Worm (Caenorhabditis elegans): ENCODE results near the gene oat-1.

DNA sequence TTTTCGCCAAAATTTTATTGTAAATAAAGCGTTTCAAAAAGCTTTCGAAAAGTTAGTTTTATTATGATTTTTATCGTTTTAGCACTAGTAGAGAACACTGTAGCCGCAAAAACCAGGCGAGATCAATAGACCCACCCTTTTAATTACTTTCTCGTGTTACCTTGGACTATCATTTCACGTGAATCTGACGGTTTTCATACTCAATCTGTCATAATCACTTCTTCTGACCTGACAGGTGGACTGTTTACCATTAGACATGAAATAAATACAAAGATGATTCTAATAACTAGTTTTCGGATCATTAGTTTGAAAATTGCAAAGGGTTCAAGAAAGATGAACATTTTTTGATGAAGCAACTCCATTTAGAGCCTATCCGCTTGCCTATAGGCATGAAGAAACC, 9.3 kb downstream of the oat-1 start:
- TF ChIP-seq skn-1 (tag; optimal IDR thresholded peaks at IDR 0.05) (no peak), tbx-2 (tag; optimal IDR thresholded peaks at IDR 0.05) (no peak)

Data from whole organism, L3 larva.